Worm (Caenorhabditis elegans): Measurements from ENCODE around the gene F25E5.1.
"Not testable (repeated sequence)": the region's sequence is repeated elsewhere in the genome, so short reads cannot be mapped to it uniquely, and the experiment has no call there.

Gene F25E5.1

DNA sequence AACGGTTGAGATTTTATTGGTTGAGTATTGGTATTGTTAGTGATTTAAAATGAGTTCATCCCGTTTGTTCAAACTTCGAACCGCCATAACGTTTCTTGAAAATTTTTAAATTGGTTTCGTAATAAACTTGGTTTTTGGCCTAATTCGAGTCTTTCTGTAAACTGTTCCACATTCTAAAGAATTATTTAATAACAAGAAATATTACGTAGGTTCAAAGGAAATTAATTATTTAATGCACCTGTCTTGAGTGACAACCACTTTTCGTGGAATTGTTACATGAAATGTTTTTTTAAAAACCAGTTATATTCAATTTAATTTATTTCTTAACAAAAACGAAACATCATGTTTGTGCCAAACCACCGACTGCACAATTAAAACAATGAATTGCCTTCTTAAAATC, 35.5 kb downstream of the F25E5.1 start:
- no peak for TF ChIP-seq lsy-2 (tag; optimal IDR thresholded peaks at IDR 0.05)
- no peak for TF ChIP-seq lin-35 (GFP tag; optimal IDR thresholded peaks at IDR 0.05)
- TF ChIP-seq nhr-84 (tag; optimal IDR thresholded peaks at IDR 0.05): no peak
- TF ChIP-seq hlh-4 (tag; optimal IDR thresholded peaks at IDR 0.05): peak; percentile 96
- no peak for TF ChIP-seq lin-39 (tag; optimal IDR thresholded peaks at IDR 0.05)
- peak; percentile 40 for TF ChIP-seq nhr-71 (tag; optimal IDR thresholded peaks at IDR 0.05)
- no peak for TF ChIP-seq snu-23 (GFP tag; optimal IDR thresholded peaks at IDR 0.05)
- TF ChIP-seq nhr-77 (tag; optimal IDR thresholded peaks at IDR 0.05): no peak
- TF ChIP-seq jun-1 (tag; optimal IDR thresholded peaks at IDR 0.05): no peak
- peak; percentile 25 for TF ChIP-seq nhr-47 (tag; optimal IDR thresholded peaks at IDR 0.05)
- no peak for TF ChIP-seq xbp-1 (tag; optimal IDR thresholded peaks at IDR 0.05)
- TF ChIP-seq nhr-90 (tag; optimal IDR thresholded peaks at IDR 0.05; ENCODE audit: poor library complexity): no peak

DNA sequence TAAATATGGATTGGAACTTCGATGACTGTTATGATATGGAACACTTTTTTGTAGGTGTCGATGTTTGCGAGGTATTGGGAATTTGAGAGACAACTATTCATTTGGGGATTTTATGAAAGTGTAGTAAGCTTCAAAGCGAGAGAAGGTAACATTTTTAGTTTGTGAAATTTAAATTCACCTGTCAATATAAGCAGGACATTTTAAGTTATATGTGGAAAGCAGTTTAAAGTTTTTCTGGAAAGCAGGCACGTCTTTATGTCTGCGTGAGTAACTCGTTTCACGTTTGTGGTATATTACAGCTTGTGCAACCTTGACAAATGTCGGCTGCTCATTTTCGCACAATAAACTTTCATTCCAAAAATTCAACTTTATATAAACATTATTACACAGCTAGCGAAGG, 38.6 kb downstream of the F25E5.1 start, which contains the start of gene srh-229:
Gene srh-229 (minus strand): TSS at position 101 of the 400 bp plus-strand sequence.
- TF ChIP-seq nhr-85 (tag) (no peak), efl-1 (optimal IDR thresholded peaks at IDR 0.05) (no peak), efl-1 (GFP tag; optimal IDR thresholded peaks at IDR 0.05 in 1 of 2) (no peak), nhr-77 (tag; optimal IDR thresholded peaks at IDR 0.05) (no peak), jun-1 (tag; optimal IDR thresholded peaks at IDR 0.05) (no peak), ces-1 (GFP tag; optimal IDR thresholded peaks at IDR 0.05) (no peak)

DNA sequence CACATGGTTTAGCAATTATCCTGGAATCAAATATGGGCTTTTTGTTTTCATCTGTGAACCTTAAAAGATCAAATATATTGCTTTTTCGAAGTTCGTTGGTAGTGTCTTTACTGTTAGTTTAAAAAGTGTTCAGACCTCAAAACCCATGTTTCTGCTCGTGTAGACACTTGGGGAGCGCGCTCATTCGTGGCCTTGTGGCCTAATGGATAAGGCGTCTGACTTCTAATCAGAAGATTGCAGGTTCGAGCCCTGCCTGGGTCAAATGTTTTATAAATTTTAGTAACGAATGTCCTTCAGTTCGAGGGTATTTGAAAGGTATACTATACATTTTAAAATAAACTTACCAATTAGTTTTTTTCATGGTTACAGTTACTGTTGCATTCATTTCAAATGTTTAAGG, 40.5 kb downstream of the F25E5.1 start:
- peak in 1 of 3 experiments; percentile 2 for TF ChIP-seq dpl-1 (GFP tag; optimal IDR thresholded peaks at IDR 0.05)
- TF ChIP-seq nhr-20 (tag; optimal IDR thresholded peaks at IDR 0.05): peak; percentile 10
- peak in 1 of 2 experiments; percentile 27 for TF ChIP-seq lsy-2 (tag; optimal IDR thresholded peaks at IDR 0.05)
- TF ChIP-seq ceh-8 (GFP tag; optimal IDR thresholded peaks at IDR 0.05): no peak
- TF ChIP-seq nhr-19 (GFP tag; conservative IDR thresholded peaks at IDR 0.05): peak; percentile 47; the same call in 1 of the 2 replicates
- peak in 1 of 2 experiments; percentile 2 for TF ChIP-seq mdl-1 (tag; optimal IDR thresholded peaks at IDR 0.05)
- TF ChIP-seq nhr-71 (tag; optimal IDR thresholded peaks at IDR 0.05): peak; percentile 20
- peak in 1 of 2 experiments; percentile 42 for TF ChIP-seq lin-35 (GFP tag; optimal IDR thresholded peaks at IDR 0.05)
- TF ChIP-seq aly-2 (tag; optimal IDR thresholded peaks at IDR 0.05): no peak
- TF ChIP-seq efl-1 (optimal IDR thresholded peaks at IDR 0.05): peak in 1 of 2 experiments; percentile 13
- peak in 1 of 2 experiments; percentile 50 for TF ChIP-seq efl-1 (GFP tag; optimal IDR thresholded peaks at IDR 0.05 in 1 of 2)
- TF ChIP-seq F16B12.6 (tag; optimal IDR thresholded peaks at IDR 0.05): no peak
- TF ChIP-seq ets-5 (GFP tag; IDR thresholded peaks at IDR 0.05): no peak
- TF ChIP-seq nhr-90 (tag; optimal IDR thresholded peaks at IDR 0.05; ENCODE audit: poor library complexity): peak; percentile 30
- TF ChIP-seq snu-23 (GFP tag; optimal IDR thresholded peaks at IDR 0.05): peak; percentile 47
- no peak for TF ChIP-seq fkh-10 (GFP tag; optimal IDR thresholded peaks at IDR 0.05)
- no peak for TF ChIP-seq mab-9 (GFP tag; IDR thresholded peaks at IDR 0.05)
- TF ChIP-seq rnt-1 (tag; optimal IDR thresholded peaks at IDR 0.05): peak; percentile 35

DNA sequence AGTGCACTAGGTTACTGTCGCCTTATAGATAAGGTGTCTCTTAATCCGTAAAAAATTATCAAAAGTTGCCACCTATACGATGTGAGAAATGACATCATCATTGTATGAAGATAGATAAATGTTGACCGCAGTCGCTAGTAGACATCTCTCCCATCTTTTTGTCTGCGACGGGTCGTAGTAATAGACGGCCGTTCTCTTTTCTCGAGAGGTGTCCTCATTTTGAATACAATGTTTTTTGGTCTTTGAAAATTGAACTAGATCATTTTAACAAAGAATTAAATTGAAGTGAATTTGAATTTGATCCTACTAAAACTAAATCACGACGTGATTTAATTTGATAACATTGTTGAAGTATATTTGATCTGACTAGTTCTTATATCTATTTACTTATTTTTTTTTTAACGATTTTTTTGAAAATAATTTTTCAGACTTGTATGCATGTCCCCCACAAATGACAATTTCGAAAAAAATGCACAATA, 42.9 kb downstream of the F25E5.1 start, which contains the start of the genes str-31 and nhr-172:
Gene str-31 (minus strand): TSS at position 101 of the 479 bp plus-strand sequence.
Gene nhr-172 (plus strand): TSS at position 429 of the 479 bp plus-strand sequence.
- TF ChIP-seq nhr-47 (tag; optimal IDR thresholded peaks at IDR 0.05) (no peak), sox-4 (tag; optimal IDR thresholded peaks at IDR 0.05) (no peak), hpl-2 (GFP tag; optimal IDR thresholded peaks at IDR 0.05) (no peak), irx-1 (tag; optimal IDR thresholded peaks at IDR 0.05) (no peak)

DNA sequence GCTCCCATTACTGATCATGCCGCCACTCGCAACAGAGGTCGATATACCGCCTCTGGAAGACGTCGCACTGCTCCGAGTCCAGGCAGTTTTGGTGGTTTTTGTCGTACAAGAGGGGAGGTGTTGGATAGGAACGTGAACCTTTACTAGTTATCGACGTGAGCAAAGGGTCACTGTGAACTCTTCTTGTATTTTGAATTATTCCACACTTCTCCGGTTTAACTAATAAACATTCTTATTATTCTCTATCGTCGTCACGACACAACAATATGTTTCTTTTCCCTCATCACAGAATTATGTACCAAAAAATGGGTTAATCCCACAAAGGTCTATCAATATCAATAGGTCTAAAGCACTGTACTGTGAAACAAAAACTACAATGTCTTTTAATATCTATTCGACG, 45.8 kb downstream of the F25E5.1 start, which contains the start of gene nhr-171:
Gene nhr-171 (plus strand): TSS at position 301 of the 400 bp plus-strand sequence.
- not testable (repeated sequence) for TF ChIP-seq nhr-84 (tag; optimal IDR thresholded peaks at IDR 0.05); efl-1 (optimal IDR thresholded peaks at IDR 0.05); efl-1 (GFP tag; optimal IDR thresholded peaks at IDR 0.05 in 1 of 2); sptf-1 (tag; optimal IDR thresholded peaks at IDR 0.05)

DNA sequence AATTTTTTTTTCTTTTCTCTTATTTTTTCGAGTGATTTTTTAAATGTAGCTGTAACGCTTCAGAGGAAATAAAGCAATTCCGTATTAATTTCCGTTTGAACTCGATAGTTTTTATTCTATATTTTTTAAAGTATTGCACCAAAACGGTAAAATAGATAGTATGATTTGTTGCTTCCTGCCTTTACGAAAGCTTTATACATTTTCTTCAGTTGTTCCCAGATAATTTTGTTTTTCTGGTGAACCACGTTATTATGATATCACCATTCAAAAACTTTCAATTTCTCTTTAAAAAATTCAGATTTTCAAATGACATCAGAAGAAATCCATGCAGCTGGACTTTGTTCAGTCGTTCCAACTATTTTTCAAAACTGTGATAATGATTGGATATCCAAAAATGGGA, 49.3 kb downstream of the F25E5.1 start, which contains the start of gene srb-18:
Gene srb-18 (plus strand): TSS at position 301 of the 400 bp plus-strand sequence.
- TF ChIP-seq tlp-1 (tag; optimal IDR thresholded peaks at IDR 0.05) (no peak), elt-3 (tag; optimal IDR thresholded peaks at IDR 0.05) (no peak), egl-27 (tag; optimal IDR thresholded peaks at IDR 0.05) (no peak), nhr-77 (tag; optimal IDR thresholded peaks at IDR 0.05) (no peak), swsn-7 (tag; optimal IDR thresholded peaks at IDR 0.05) (no peak), ces-1 (GFP tag; optimal IDR thresholded peaks at IDR 0.05) (no peak), ama-1 (optimal IDR thresholded peaks at IDR 0.05) (no peak)

All from whole organism, L1 larva.